Worm (Caenorhabditis elegans): ENCODE measurements around the gene daf-14.

The daf-14 gene

ce11 chrIV:10273360-10273759, 22.9 kb downstream of the daf-14 start:
- no peak for TF ChIP-seq sma-9 (GFP tag; optimal IDR thresholded peaks at IDR 0.05)
- no peak for TF ChIP-seq sma-9 (tag; optimal IDR thresholded peaks at IDR 0.05)
- TF ChIP-seq peb-1 (tag; optimal IDR thresholded peaks at IDR 0.05), result no peak

DNA sequence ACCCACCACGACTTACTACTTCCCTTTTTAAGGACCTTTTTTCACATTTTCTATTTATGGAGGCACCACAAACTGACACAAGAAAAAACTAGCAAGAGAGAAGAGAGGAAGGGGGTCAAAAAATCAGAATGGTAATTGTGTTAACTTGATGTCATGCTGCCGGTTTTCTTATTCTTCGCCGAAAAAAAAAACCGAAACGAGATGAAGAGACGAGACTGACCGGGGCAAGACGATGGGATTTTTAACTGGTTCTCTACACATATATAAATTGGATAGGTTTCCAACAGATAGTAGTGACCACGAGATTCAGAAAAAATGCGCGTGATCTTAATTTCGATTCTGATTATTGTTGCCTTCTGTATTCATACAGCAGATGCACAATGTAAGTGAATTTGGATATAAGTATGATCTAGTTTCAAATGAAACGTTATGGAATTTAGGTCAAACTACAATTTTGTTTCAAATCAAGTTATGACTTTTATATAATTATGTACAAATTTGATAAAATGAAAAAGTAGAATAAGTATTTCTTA, 23.4 kb downstream of the daf-14 start, which contains the start of gene Y43C5A.3:
Gene Y43C5A.3, plus strand, starts transcription at position 256 of the 533 bp plus-strand sequence.
- TF ChIP-seq ztf-4 (tag; optimal IDR thresholded peaks at IDR 0.05) (no peak), dmd-4 (tag; optimal IDR thresholded peaks at IDR 0.05) (no peak), mdl-1 (tag; optimal IDR thresholded peaks at IDR 0.05) (no peak), crh-2 (tag; optimal IDR thresholded peaks at IDR 0.05) (peak; percentile 13), mbf-1 (tag; optimal IDR thresholded peaks at IDR 0.05) (no peak), sma-3 (GFP tag; optimal IDR thresholded peaks at IDR 0.05) (peak; percentile 21), mab-5 (tag; optimal IDR thresholded peaks at IDR 0.05) (no peak), nhr-129 (tag; optimal IDR thresholded peaks at IDR 0.05) (peak; percentile 11), R02D3.7 (tag; optimal IDR thresholded peaks at IDR 0.05) (no peak), nhr-12 (tag; optimal IDR thresholded peaks at IDR 0.05) (no peak), ama-1 (optimal IDR thresholded peaks at IDR 0.05) (no peak)

DNA sequence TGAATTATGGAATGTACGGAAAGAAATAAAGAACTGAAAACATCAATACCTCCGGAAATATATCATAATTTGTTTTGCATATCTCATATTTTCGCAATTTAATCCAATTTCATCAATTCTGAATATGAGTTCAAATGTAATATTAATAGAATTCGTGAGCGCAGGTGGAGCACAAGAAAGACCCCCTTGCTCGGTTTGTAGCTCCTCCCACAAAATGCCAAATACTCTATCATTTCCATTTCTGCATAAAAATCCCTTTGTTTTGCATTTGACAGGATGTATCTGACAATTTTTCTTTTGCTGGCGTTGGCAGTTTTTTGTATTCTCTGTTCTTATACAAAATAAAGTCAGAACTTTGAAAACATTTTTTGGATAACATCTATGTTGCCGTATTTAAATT, 24.6 kb downstream of the daf-14 start:
- no peak for TF ChIP-seq ztf-4 (tag; optimal IDR thresholded peaks at IDR 0.05)
- no peak for TF ChIP-seq gmeb-1 (tag; optimal IDR thresholded peaks at IDR 0.05)
- TF ChIP-seq Y55F3AM.14 (GFP tag; optimal IDR thresholded peaks at IDR 0.05), result no peak
- TF ChIP-seq egl-27 (tag; optimal IDR thresholded peaks at IDR 0.05), result no peak
- TF ChIP-seq nhr-25 (tag; optimal IDR thresholded peaks at IDR 0.05), result no peak
- TF ChIP-seq nhr-23 (tag; optimal IDR thresholded peaks at IDR 0.05), result no peak
- TF ChIP-seq nhr-21 (tag; optimal IDR thresholded peaks at IDR 0.05), result no peak
- no peak for TF ChIP-seq nhr-77 (tag; optimal IDR thresholded peaks at IDR 0.05)
- no peak for TF ChIP-seq lin-39 (tag; optimal IDR thresholded peaks at IDR 0.05)
- no peak for TF ChIP-seq fos-1 (tag; optimal IDR thresholded peaks at IDR 0.05)
- no peak for TF ChIP-seq lsy-2 (tag; optimal IDR thresholded peaks at IDR 0.05)
- TF ChIP-seq C34F6.9 (tag; optimal IDR thresholded peaks at IDR 0.05), result no peak
- no peak for TF ChIP-seq ztf-11 (tag; optimal IDR thresholded peaks at IDR 0.05)

DNA sequence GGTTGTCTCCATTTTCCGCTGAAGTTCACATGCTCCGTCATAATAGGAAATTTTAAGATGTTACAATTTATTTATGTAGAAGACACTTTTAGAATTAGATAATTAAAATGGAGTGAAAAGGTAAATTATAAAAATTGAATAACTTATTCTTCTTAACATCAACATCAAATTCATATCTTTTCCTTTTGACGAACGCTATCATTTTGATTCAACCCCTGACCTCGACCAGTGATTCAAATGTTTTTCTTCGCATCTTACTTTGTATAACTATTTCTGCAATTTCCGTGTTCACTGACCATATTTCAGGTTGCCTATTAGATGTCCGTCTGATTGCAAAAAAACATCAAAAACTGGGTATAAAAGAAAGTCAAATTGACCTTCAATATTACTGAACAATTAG, 26.5 kb downstream of the daf-14 start, which contains the start of gene Y43C5A.7:
Gene Y43C5A.7, plus strand, starts transcription at position 301 of the 400 bp plus-strand sequence.
- no peak for TF ChIP-seq crh-2 (tag; optimal IDR thresholded peaks at IDR 0.05)
- TF ChIP-seq ama-1 (optimal IDR thresholded peaks at IDR 0.05), result no peak
- no peak for TF ChIP-seq mab-5 (tag; optimal IDR thresholded peaks at IDR 0.05)

- TF ChIP-seq unc-62 (GFP tag; optimal IDR thresholded peaks at IDR 0.05) (no peak), elt-3 (tag; optimal IDR thresholded peaks at IDR 0.05) (no peak), ceh-16 (tag; optimal IDR thresholded peaks at IDR 0.05) (no peak), sma-3 (GFP tag; optimal IDR thresholded peaks at IDR 0.05) (no peak), sma-9 (GFP tag; optimal IDR thresholded peaks at IDR 0.05) (no peak), sma-9 (tag; optimal IDR thresholded peaks at IDR 0.05) (no peak), blmp-1 (tag; optimal IDR thresholded peaks at IDR 0.05; ENCODE audit: insufficient read depth) (no peak), unc-55 (GFP tag; optimal IDR thresholded peaks at IDR 0.05) (no peak), alr-1 (tag; optimal IDR thresholded peaks at IDR 0.05) (no peak), nhr-11 (tag; optimal IDR thresholded peaks at IDR 0.05) (no peak), lin-11 (tag; optimal IDR thresholded peaks at IDR 0.05) (no peak), crh-2 (tag; optimal IDR thresholded peaks at IDR 0.05) (no peak), ceh-82 (tag; optimal IDR thresholded peaks at IDR 0.05) (no peak)
Observed at ce11 chrIV:10277716-10278115, 27.3 kb downstream of the daf-14 start, which contains the start of gene Y43C5A.4. Y43C5A.4 (plus strand) TSS chrIV:10278016.

DNA sequence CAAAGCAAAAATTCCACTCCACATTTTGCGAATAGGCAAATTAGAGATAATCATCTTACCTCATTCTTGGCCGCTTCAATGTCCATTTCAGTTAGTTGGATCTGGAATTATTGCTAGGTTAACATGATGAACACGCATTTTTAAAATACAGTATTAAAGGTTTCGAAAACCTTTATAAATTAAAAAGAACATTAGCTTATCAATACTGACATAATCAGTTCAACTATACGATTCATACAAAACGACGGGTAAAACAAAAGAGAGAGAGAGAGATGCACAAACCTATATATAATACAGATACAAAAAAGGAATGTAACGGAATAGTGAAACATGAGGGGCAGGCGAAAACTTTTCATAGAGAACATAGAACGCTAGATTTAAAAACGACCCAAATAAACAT, 31.1 kb downstream of the daf-14 start, which contains the start of gene thk-1:
Gene thk-1, minus strand, starts transcription at position 101 of the 400 bp plus-strand sequence.
- no peak for TF ChIP-seq C34F6.9 (tag; optimal IDR thresholded peaks at IDR 0.05)
- peak; percentile 47 for TF ChIP-seq fos-1 (tag; optimal IDR thresholded peaks at IDR 0.05)

Data from whole organism, L2 larva.